Fruit fly (Drosophila melanogaster): ENCODE results near the gene pnt.

pnt gene

dm6 chr3R:23300091-23300918 lies 45.7 kb downstream of the pnt start:
- TF ChIP-seq CG8301 (tag; optimal IDR thresholded peaks at IDR 0.05) (no peak), CG8159 (tag; optimal IDR thresholded peaks at IDR 0.05) (no peak), CG9948 (tag; optimal IDR thresholded peaks at IDR 0.05) (no peak), Pif1B (GFP tag; optimal IDR thresholded peaks at IDR 0.05) (peak; percentile 28), CG17806 (tag; optimal IDR thresholded peaks at IDR 0.05) (no peak), Pif1A (GFP tag; optimal IDR thresholded peaks at IDR 0.05) (no peak), CG14655 (GFP tag; optimal IDR thresholded peaks at IDR 0.05) (peak; percentile 27), fd96Ca (GFP tag; IDR thresholded peaks at IDR 0.05) (no peak), EcR (GFP tag; optimal IDR thresholded peaks at IDR 0.05) (no peak), Ets98B (GFP tag; IDR thresholded peaks at IDR 0.05) (no peak), Snoo (tag; optimal IDR thresholded peaks at IDR 0.05) (no peak), CG13204 (GFP tag; optimal IDR thresholded peaks at IDR 0.05) (no peak), gl (tag; optimal IDR thresholded peaks at IDR 0.05) (no peak), CG34367 (tag; optimal IDR thresholded peaks at IDR 0.05) (peak; percentile 24), CG4496 (GFP tag; IDR thresholded peaks at IDR 0.05) (no peak), CG15710 (tag; optimal IDR thresholded peaks at IDR 0.05) (peak; percentile 30), CG12605 (GFP tag; IDR thresholded peaks at IDR 0.05) (no peak), CG10348 (GFP tag; IDR thresholded peaks at IDR 0.05) (no peak), rn (GFP tag; IDR thresholded peaks at IDR 0.05) (no peak), CG32121 (GFP tag; IDR thresholded peaks at IDR 0.05) (no peak), D1 (tag; optimal IDR thresholded peaks at IDR 0.05) (no peak)

- no peak for TF ChIP-seq CG10348 (GFP tag; IDR thresholded peaks at IDR 0.05)
- peak; percentile 18 for TF ChIP-seq CG8159 (tag; optimal IDR thresholded peaks at IDR 0.05)
- TF ChIP-seq gl (tag; optimal IDR thresholded peaks at IDR 0.05): no peak
- TF ChIP-seq EcR (GFP tag; optimal IDR thresholded peaks at IDR 0.05): no peak
- TF ChIP-seq Snoo (tag; optimal IDR thresholded peaks at IDR 0.05): peak; percentile 28
- no peak for TF ChIP-seq CG34367 (tag; optimal IDR thresholded peaks at IDR 0.05)
- peak; percentile 6 for TF ChIP-seq CG15710 (tag; optimal IDR thresholded peaks at IDR 0.05)
- peak; percentile 25 for TF ChIP-seq CG14655 (GFP tag; optimal IDR thresholded peaks at IDR 0.05)
- no peak for TF ChIP-seq CG13204 (GFP tag; optimal IDR thresholded peaks at IDR 0.05)
Observed at dm6 chr3R:23297132-23297862, 48.7 kb downstream of the pnt start.

- TF ChIP-seq fd96Ca (GFP tag; IDR thresholded peaks at IDR 0.05) (no peak), CG12605 (GFP tag; IDR thresholded peaks at IDR 0.05) (0 out of 2 replicates have a peak, but pooled peaks have one; percentile 13)
Observed at dm6 chr3R:23296146-23296545, 49.8 kb downstream of the pnt start.

- TF ChIP-seq CG8301 (tag; optimal IDR thresholded peaks at IDR 0.05) (peak; percentile 49), CG17806 (tag; optimal IDR thresholded peaks at IDR 0.05) (peak; percentile 42), Ets98B (GFP tag; IDR thresholded peaks at IDR 0.05) (peak; percentile 81), CG32121 (GFP tag; IDR thresholded peaks at IDR 0.05) (peak; percentile 82), rn (GFP tag; IDR thresholded peaks at IDR 0.05) (0 out of 2 replicates have a peak, but pooled peaks have one; percentile 14), CG34367 (tag; optimal IDR thresholded peaks at IDR 0.05) (peak; percentile 59), CG14655 (GFP tag; optimal IDR thresholded peaks at IDR 0.05) (peak; percentile 58), fd96Ca (GFP tag; IDR thresholded peaks at IDR 0.05) (peak; percentile 77; the same call in 2 of the 3 replicates), gl (tag; optimal IDR thresholded peaks at IDR 0.05) (peak; percentile 80), Snoo (tag; optimal IDR thresholded peaks at IDR 0.05) (peak; percentile 64), Pif1B (GFP tag; optimal IDR thresholded peaks at IDR 0.05) (peak; percentile 65), CG12605 (GFP tag; IDR thresholded peaks at IDR 0.05) (peak; percentile 75), EcR (GFP tag; optimal IDR thresholded peaks at IDR 0.05) (peak; percentile 60), Pif1A (GFP tag; optimal IDR thresholded peaks at IDR 0.05) (peak; percentile 81), CG10348 (GFP tag; IDR thresholded peaks at IDR 0.05) (no peak), CG15710 (tag; optimal IDR thresholded peaks at IDR 0.05) (peak; percentile 37), D1 (tag; optimal IDR thresholded peaks at IDR 0.05) (peak; percentile 20), CG9948 (tag; optimal IDR thresholded peaks at IDR 0.05) (peak; percentile 35), CG13204 (GFP tag; optimal IDR thresholded peaks at IDR 0.05) (peak; percentile 65), CG4496 (GFP tag; IDR thresholded peaks at IDR 0.05) (peak; percentile 94), CG8159 (tag; optimal IDR thresholded peaks at IDR 0.05) (peak; percentile 50)
Observed at dm6 chr3R:23295360-23295772, 50.6 kb downstream of the pnt start.

- TF ChIP-seq rn (GFP tag; IDR thresholded peaks at IDR 0.05) (no peak), CG17806 (tag; optimal IDR thresholded peaks at IDR 0.05) (peak; percentile 47), CG8159 (tag; optimal IDR thresholded peaks at IDR 0.05) (peak; percentile 42), CG15710 (tag; optimal IDR thresholded peaks at IDR 0.05) (peak; percentile 57), CG34367 (tag; optimal IDR thresholded peaks at IDR 0.05) (peak; percentile 54), EcR (GFP tag; optimal IDR thresholded peaks at IDR 0.05) (no peak), CG10348 (GFP tag; IDR thresholded peaks at IDR 0.05) (no peak), CG14655 (GFP tag; optimal IDR thresholded peaks at IDR 0.05) (peak; percentile 64), gl (tag; optimal IDR thresholded peaks at IDR 0.05) (peak; percentile 78), CG12605 (GFP tag; IDR thresholded peaks at IDR 0.05) (peak; percentile 61), D1 (tag; optimal IDR thresholded peaks at IDR 0.05) (no peak), Snoo (tag; optimal IDR thresholded peaks at IDR 0.05) (peak; percentile 54), CG32121 (GFP tag; IDR thresholded peaks at IDR 0.05) (peak; percentile 80), CG9948 (tag; optimal IDR thresholded peaks at IDR 0.05) (peak; percentile 57), CG13204 (GFP tag; optimal IDR thresholded peaks at IDR 0.05) (peak; percentile 56), CG8301 (tag; optimal IDR thresholded peaks at IDR 0.05) (peak; percentile 55), CG4496 (GFP tag; IDR thresholded peaks at IDR 0.05) (peak; percentile 84), fd96Ca (GFP tag; IDR thresholded peaks at IDR 0.05) (peak; percentile 78), Pif1A (GFP tag; optimal IDR thresholded peaks at IDR 0.05) (peak; percentile 48), Pif1B (GFP tag; optimal IDR thresholded peaks at IDR 0.05) (peak; percentile 67), Ets98B (GFP tag; IDR thresholded peaks at IDR 0.05) (peak; percentile 80)
Observed at dm6 chr3R:23293066-23293777, 52.7 kb downstream of the pnt start.
